Worm (Caenorhabditis elegans): ENCODE results near the gene F09G2.1.

Gene F09G2.1

DNA sequence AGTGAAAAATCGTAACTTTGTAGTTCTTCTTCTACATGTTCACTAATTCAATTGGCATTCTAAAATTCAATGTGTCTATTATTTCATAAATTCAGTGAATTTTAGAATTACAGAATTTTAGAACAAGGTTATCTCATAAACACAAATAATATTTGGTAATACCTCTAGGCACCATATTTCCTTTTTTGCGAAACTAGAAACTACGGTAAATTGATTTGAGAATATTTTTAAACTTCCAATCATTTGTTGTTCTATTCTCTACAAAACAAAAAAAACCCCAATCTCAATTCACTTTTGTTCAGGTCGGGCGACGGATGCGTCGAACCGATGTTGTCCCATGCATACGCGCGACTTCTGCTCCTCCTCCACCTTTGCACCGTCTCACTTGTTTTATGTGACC is at the start of gene F09G2.1:
F09G2.1 (plus strand) TSS at position 301 of the 400 bp plus-strand sequence.
- TF ChIP-seq B0310.2 (tag; optimal IDR thresholded peaks at IDR 0.05): no peak
- no peak for TF ChIP-seq ceh-36 (tag; optimal IDR thresholded peaks at IDR 0.05)
- no peak for TF ChIP-seq F13C5.2 (tag; optimal IDR thresholded peaks at IDR 0.05)
- TF ChIP-seq flt-1 (GFP tag; IDR thresholded peaks at IDR 0.05): no peak
- no peak for TF ChIP-seq aly-1 (tag; optimal IDR thresholded peaks at IDR 0.05)

DNA sequence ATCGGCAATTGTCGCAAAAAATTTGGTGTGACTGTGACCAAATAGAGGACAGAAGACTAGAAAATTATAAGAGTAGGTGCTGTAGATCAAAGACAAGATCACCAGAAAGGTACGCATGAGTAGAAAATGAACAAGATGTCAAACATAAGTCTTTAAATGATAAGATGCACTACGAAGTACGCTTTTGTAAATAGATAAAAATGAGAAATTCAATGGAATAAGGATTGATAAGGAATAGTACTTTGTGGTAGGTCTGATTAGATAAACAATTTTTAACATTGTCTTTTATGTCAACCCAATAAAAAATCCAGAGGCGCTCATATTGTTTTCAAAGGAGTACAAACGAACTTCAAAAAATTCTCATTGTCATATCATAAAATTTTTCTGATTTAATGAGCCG is 49.5 kb upstream of the F09G2.1 start, which contains the start of gene F10D2.8:
F10D2.8 (minus strand) TSS at position 145 of the 400 bp plus-strand sequence.
- TF ChIP-seq hnd-1 (tag; optimal IDR thresholded peaks at IDR 0.05) (no peak), tbx-37 (GFP tag; conservative IDR thresholded peaks at IDR 0.05) (no peak), hmbx-1 (tag; optimal IDR thresholded peaks at IDR 0.05) (no peak), scrt-1 (GFP tag; IDR thresholded peaks at IDR 0.05) (no peak), ceh-36 (tag; optimal IDR thresholded peaks at IDR 0.05) (no peak), B0310.2 (tag; optimal IDR thresholded peaks at IDR 0.05) (no peak), ama-1 (optimal IDR thresholded peaks at IDR 0.05) (no peak), hmg-4 (GFP tag; optimal IDR thresholded peaks at IDR 0.05) (no peak), aly-1 (tag; optimal IDR thresholded peaks at IDR 0.05) (no peak), ceh-13 (GFP tag; optimal IDR thresholded peaks at IDR 0.05) (no peak), pes-1 (GFP tag; IDR thresholded peaks at IDR 0.05) (no peak), tra-4 (tag; optimal IDR thresholded peaks at IDR 0.05) (no peak), ets-7 (tag; optimal IDR thresholded peaks at IDR 0.05) (no peak), F13C5.2 (tag; optimal IDR thresholded peaks at IDR 0.05) (no peak)

DNA sequence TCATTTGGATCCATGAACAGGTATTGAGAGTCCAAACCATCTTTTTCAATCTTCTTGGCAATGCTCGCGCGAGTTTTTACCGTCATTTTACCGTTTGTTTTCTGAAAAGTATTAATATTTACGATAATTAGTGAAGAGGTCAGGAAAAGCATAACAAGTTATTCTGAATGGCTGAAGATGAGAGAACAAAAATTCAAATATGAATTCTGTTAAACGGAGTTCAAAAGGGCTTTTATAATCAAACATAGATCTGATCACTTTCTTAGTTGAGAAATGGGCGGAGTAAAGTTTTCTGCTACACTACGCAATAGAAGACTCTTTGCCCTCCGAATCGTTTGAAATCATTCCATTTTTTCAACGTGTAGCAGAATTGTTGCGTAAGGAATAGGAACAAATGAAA is 47.0 kb upstream of the F09G2.1 start, which contains the start of gene fat-7:
fat-7 (minus strand) TSS at position 101 of the 400 bp plus-strand sequence.
- TF ChIP-seq hmbx-1 (tag; optimal IDR thresholded peaks at IDR 0.05) (no peak), sea-1 (GFP tag; conservative IDR thresholded peaks at IDR 0.05) (no peak), F13C5.2 (tag; optimal IDR thresholded peaks at IDR 0.05) (no peak), B0310.2 (tag; optimal IDR thresholded peaks at IDR 0.05) (no peak), ets-7 (tag; optimal IDR thresholded peaks at IDR 0.05) (no peak), ama-1 (optimal IDR thresholded peaks at IDR 0.05) (no peak), pes-1 (GFP tag; IDR thresholded peaks at IDR 0.05) (no peak), aly-1 (tag; optimal IDR thresholded peaks at IDR 0.05) (no peak), ceh-36 (tag; optimal IDR thresholded peaks at IDR 0.05) (no peak), flt-1 (GFP tag; IDR thresholded peaks at IDR 0.05) (no peak), tbx-37 (GFP tag; conservative IDR thresholded peaks at IDR 0.05) (no peak), tra-4 (tag; optimal IDR thresholded peaks at IDR 0.05) (no peak), tbx-11 (GFP tag; IDR thresholded peaks at IDR 0.05) (no peak), hnd-1 (tag; optimal IDR thresholded peaks at IDR 0.05) (no peak), ceh-13 (GFP tag; optimal IDR thresholded peaks at IDR 0.05) (no peak), hmg-4 (GFP tag; optimal IDR thresholded peaks at IDR 0.05) (no peak), scrt-1 (GFP tag; IDR thresholded peaks at IDR 0.05) (no peak)

DNA sequence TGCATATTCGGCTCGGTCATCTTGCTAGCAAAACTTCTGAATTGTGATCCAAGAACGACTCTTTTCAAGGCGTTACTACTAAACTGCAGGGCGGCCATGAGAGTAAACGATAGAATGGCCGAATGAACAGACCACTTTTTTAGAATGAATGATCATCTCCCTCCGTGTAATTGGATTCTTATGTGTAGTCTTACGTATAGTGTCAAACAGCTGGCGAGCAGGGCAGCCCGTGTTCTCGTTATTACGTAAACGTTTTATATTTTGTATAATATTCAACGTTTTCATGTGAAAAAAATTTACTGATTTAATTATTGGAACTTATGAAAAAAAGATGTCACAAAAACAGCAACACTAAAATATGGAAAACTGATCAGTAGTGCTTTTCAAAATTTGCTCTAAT is 44.0 kb upstream of the F09G2.1 start, which contains the start of gene F10D2.10:
F10D2.10 (minus strand) TSS at position 101 of the 400 bp plus-strand sequence.
- TF ChIP-seq ama-1 (optimal IDR thresholded peaks at IDR 0.05): no peak
- TF ChIP-seq tra-4 (tag; optimal IDR thresholded peaks at IDR 0.05): no peak
- TF ChIP-seq B0310.2 (tag; optimal IDR thresholded peaks at IDR 0.05): no peak
- no peak for TF ChIP-seq ceh-13 (GFP tag; optimal IDR thresholded peaks at IDR 0.05)
- no peak for TF ChIP-seq hnd-1 (tag; optimal IDR thresholded peaks at IDR 0.05)
- TF ChIP-seq sea-1 (GFP tag; conservative IDR thresholded peaks at IDR 0.05): no peak
- TF ChIP-seq hmg-4 (GFP tag; optimal IDR thresholded peaks at IDR 0.05): no peak
- TF ChIP-seq ets-7 (tag; optimal IDR thresholded peaks at IDR 0.05): no peak
- TF ChIP-seq scrt-1 (GFP tag; IDR thresholded peaks at IDR 0.05): no peak

DNA sequence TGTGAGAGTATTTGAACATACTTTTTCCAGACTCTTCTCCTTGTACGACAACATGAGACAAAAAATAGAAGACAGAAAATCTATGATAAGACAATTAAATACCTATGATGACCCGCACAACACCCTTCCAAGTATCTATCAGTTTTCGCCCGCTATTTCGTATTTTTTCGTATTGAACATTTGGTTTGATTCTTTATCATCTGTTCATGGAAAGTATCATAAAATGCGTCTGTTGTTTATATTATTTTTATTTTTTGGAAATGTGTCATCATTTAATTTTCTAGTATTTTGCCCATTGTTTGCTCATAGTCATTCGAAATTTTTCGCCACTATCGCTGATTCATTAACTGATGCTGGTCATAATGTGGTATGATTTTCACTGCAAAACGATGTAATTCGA is 42.9 kb upstream of the F09G2.1 start, which contains the start of gene ugt-39:
ugt-39 (plus strand) TSS at position 54 of the 400 bp plus-strand sequence.
- TF ChIP-seq tbx-37 (GFP tag; conservative IDR thresholded peaks at IDR 0.05): no peak
- TF ChIP-seq ceh-36 (tag; optimal IDR thresholded peaks at IDR 0.05): no peak
- TF ChIP-seq hmbx-1 (tag; optimal IDR thresholded peaks at IDR 0.05): no peak
- TF ChIP-seq tbx-11 (GFP tag; IDR thresholded peaks at IDR 0.05): no peak
- TF ChIP-seq sea-1 (GFP tag; conservative IDR thresholded peaks at IDR 0.05): no peak
- TF ChIP-seq hnd-1 (tag; optimal IDR thresholded peaks at IDR 0.05): no peak
- TF ChIP-seq B0310.2 (tag; optimal IDR thresholded peaks at IDR 0.05): no peak
- TF ChIP-seq ets-7 (tag; optimal IDR thresholded peaks at IDR 0.05): no peak

DNA sequence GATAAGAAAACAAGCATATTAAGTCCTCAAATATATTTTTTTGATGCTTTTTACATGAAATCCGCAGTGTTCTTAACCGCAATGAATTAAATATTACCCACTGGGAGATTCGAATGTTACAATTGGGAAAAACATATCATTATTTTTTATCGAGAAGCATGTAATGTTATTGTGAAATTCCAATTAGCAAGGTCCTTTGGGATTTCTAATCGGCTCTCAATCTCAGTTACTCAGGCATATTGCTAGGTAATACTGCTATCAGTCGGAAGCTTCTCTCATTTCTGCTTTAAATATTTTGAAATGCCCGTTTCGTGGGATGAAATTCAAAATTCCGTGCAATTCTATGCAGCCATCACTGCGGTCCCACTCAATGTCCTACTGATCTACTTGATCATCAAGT is 40.6 kb upstream of the F09G2.1 start, which contains the start of gene str-204:
str-204 (plus strand) TSS at position 301 of the 400 bp plus-strand sequence.
- no peak for TF ChIP-seq hmbx-1 (tag; optimal IDR thresholded peaks at IDR 0.05)
- TF ChIP-seq tra-4 (tag; optimal IDR thresholded peaks at IDR 0.05): no peak
- TF ChIP-seq B0310.2 (tag; optimal IDR thresholded peaks at IDR 0.05): no peak
- no peak for TF ChIP-seq tbx-11 (GFP tag; IDR thresholded peaks at IDR 0.05)
- no peak for TF ChIP-seq ama-1 (optimal IDR thresholded peaks at IDR 0.05)
- TF ChIP-seq flt-1 (GFP tag; IDR thresholded peaks at IDR 0.05): no peak
- TF ChIP-seq ceh-13 (GFP tag; optimal IDR thresholded peaks at IDR 0.05): no peak
- no peak for TF ChIP-seq F13C5.2 (tag; optimal IDR thresholded peaks at IDR 0.05)

DNA sequence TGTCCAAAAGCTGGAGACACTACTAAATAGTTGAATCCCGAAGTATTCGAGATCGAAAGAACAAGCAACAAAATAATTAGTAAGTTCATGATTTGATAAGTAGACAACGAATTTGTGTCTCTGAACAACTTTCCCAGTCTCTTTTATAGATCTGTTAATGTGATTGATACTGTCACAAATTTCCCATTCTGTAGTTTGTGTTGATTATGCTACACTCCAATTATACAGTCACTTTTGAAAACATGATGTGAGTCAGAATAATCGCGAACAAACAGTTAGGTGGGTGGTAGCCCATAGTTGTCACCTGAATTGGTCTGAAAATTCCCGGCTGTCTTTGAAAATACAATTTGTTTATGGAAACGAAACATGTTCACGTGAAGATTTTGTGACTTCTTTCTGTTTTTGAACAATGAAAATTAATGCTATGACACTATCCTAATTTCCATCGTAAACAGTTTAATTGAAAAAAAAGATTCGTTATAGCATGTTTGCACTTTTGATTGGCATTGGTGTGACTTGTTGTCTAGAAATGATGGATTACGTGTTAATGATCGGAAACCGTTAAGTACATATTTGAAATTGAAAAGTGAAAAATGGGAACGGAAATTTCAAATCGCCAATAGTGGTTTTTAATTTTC is 36.4 kb upstream of the F09G2.1 start, which contains the start of gene ugt-41:
ugt-41 (minus strand) TSS at position 119 of the 638 bp plus-strand sequence.
- no peak for TF ChIP-seq scrt-1 (GFP tag; IDR thresholded peaks at IDR 0.05)

DNA sequence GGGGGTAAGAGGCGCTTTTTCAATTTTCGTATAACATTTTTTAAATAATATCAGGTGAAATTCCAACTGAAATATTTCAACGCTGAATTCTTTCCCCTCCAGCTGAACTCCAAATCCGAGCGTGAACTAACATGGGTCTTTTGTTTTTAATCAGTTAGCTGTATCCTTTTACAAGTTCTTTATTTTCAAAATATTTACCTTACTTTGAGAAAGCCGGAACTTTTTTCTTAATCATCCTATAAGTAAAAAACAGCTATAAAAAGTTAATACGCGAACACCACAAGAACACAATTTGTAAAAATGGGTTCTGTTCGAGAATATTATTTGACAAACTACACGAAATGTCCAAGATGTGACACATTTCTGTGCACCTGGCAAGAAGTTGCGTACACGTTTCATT is 35.8 kb upstream of the F09G2.1 start, which contains the start of gene srh-83:
srh-83 (plus strand) TSS at position 301 of the 400 bp plus-strand sequence.
- no peak for TF ChIP-seq ama-1 (optimal IDR thresholded peaks at IDR 0.05)
- TF ChIP-seq flt-1 (GFP tag; IDR thresholded peaks at IDR 0.05): no peak
- no peak for TF ChIP-seq pes-1 (GFP tag; IDR thresholded peaks at IDR 0.05)
- TF ChIP-seq tbx-11 (GFP tag; IDR thresholded peaks at IDR 0.05): no peak
- no peak for TF ChIP-seq ceh-13 (GFP tag; optimal IDR thresholded peaks at IDR 0.05)
- TF ChIP-seq hnd-1 (tag; optimal IDR thresholded peaks at IDR 0.05): no peak
- TF ChIP-seq sea-1 (GFP tag; conservative IDR thresholded peaks at IDR 0.05): no peak
- TF ChIP-seq tbx-37 (GFP tag; conservative IDR thresholded peaks at IDR 0.05): no peak
- TF ChIP-seq scrt-1 (GFP tag; IDR thresholded peaks at IDR 0.05): no peak
- TF ChIP-seq hmg-4 (GFP tag; optimal IDR thresholded peaks at IDR 0.05): no peak
- no peak for TF ChIP-seq tra-4 (tag; optimal IDR thresholded peaks at IDR 0.05)
